Worm (Caenorhabditis elegans): ENCODE measurements around the gene pqn-87.
"Not testable (repeated sequence)": the region's sequence is repeated elsewhere in the genome, so short reads cannot be mapped to it uniquely, and the experiment has no call there.

Gene pqn-87

ce11 chrII:12176521-12176920 is 48.4 kb downstream of the pqn-87 start:
- no peak for TF ChIP-seq unc-62 (GFP tag; optimal IDR thresholded peaks at IDR 0.05)

DNA sequence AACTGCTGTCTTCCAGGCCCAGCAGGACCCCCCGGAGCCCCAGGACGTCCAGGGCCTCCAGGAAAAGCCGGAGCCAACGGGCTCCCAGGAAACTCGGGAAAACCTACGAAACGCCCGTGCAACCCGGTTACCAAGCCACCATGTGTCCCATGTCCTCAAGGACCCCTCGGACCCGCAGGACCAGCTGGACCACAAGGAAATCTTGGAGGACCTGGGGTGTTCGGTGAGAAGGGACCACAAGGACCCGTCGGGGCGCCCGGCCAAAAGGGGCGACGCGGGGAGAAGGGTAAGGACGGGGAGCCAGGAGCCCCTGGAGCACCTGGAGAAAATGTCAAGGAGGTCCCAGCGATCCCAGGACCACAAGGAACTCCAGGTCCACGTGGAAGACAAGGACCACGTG is 49.5 kb downstream of the pqn-87 start:
- TF ChIP-seq unc-62 (GFP tag; optimal IDR thresholded peaks at IDR 0.05): no peak

ce11 chrII:12172273-12172672 is 52.6 kb downstream of the pqn-87 start, which contains the start of gene rol-1:
Gene rol-1, plus strand, starts transcription at chrII:12172573.
- TF ChIP-seq unc-62 (GFP tag; optimal IDR thresholded peaks at IDR 0.05): no peak

ce11 chrII:12169487-12170128 is 55.3 kb downstream of the pqn-87 start:
- no peak for TF ChIP-seq unc-62 (GFP tag; optimal IDR thresholded peaks at IDR 0.05)

DNA sequence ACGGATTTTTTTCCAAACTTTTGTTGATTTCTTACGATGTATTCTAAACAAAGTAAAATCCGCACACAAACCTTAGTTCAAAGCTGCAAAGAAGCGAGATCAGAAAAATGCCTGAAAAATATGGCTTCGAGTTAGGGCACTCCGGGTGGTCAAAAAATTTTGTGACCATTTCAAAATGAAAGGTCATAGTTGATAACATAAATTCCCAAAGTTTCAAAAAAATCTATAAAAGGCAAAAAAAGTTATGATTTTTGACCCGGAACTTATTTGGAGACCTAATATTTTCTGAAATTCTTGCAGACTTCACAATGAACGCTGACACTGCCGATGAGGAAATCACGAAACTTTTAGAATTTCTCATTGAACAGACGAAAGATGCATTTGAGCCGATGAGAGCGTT is 60.3 kb downstream of the pqn-87 start, which contains the start of gene Y57A10A.8:
TSS of gene Y57A10A.8 (plus strand) at position 301 of the 400 bp plus-strand sequence.
- TF ChIP-seq unc-62 (GFP tag; optimal IDR thresholded peaks at IDR 0.05): not testable (repeated sequence)

ce11 chrII:12162997-12163396 is 61.9 kb downstream of the pqn-87 start:
- TF ChIP-seq unc-62 (GFP tag; optimal IDR thresholded peaks at IDR 0.05): no peak

Data from whole organism, dauer.